Fruit fly (Drosophila melanogaster) whole organism, embryonic: Measurements from ENCODE around the gene CG7231.

Experiments used
- BtbVII ChIP-seq: fragments of 200-800 bp; sonication (Bioruptor generic); optimal IDR thresholded peaks from 3 replicates; lab custom pipeline; 2017; ENCODE audit warnings: missing biosample characterization, mild to moderate bottlenecking, missing genetic modification characterization
- CG10543 ChIP-seq: fragments of 200-800 bp; sonication (Bioruptor generic); optimal IDR thresholded peaks from 3 replicates; lab custom pipeline; 2017; ENCODE audit warnings: missing biosample characterization, mild to moderate bottlenecking, missing genetic modification characterization, moderate library complexity
- CG10979 ChIP-seq: fragments of 200-800 bp; sonication (Bioruptor generic); optimal IDR thresholded peaks from 2 replicates; lab custom pipeline; 2018; ENCODE audit warnings: missing biosample characterization, mild to moderate bottlenecking, missing genetic modification characterization, moderate library complexity
- CG11504 ChIP-seq: fragments of 200-800 bp; sonication (Bioruptor generic); optimal IDR thresholded peaks from 3 replicates; lab custom pipeline; 2019; ENCODE audit warnings: missing biosample characterization, mild to moderate bottlenecking, missing genetic modification characterization, moderate library complexity
- CG12769 ChIP-seq: fragments of 200-800 bp; sonication (Bioruptor generic); optimal IDR thresholded peaks from 2 replicates; lab custom pipeline; 2019; ENCODE audit warnings: missing biosample characterization, mild to moderate bottlenecking, missing genetic modification characterization, moderate library complexity
- CG15269 ChIP-seq: fragments of 200-800 bp; sonication (Bioruptor generic); optimal IDR thresholded peaks from 2 replicates; lab custom pipeline; 2018; ENCODE audit warnings: missing biosample characterization, mild to moderate bottlenecking, missing genetic modification characterization, moderate library complexity
- CG15514 ChIP-seq: fragments of 200-800 bp; sonication (Bioruptor generic); optimal IDR thresholded peaks from 3 replicates; lab custom pipeline; 2017; ENCODE audit warnings: missing biosample characterization, missing genetic modification characterization, mild to moderate bottlenecking, moderate library complexity, missing genetic modification reagents
- CG16779 ChIP-seq: fragments of 200-800 bp; sonication (Bioruptor generic); IDR thresholded peaks from 2 replicates; pipeline ENCODE4 v1.3.6; 2022; ENCODE audit warnings: missing biosample characterization, missing genetic modification characterization
- CG16863 ChIP-seq: fragments of 200-800 bp; sonication (Bioruptor generic); optimal IDR thresholded peaks from 3 replicates; lab custom pipeline; 2016; ENCODE audit warnings: missing biosample characterization, missing genetic modification characterization
- CG1792 ChIP-seq: fragments of 200-800 bp; sonication (Bioruptor generic); optimal IDR thresholded peaks from 2 replicates; lab custom pipeline; 2016; ENCODE audit warnings: missing biosample characterization, missing genetic modification characterization
- CG2129 ChIP-seq: fragments of 200-800 bp; sonication (Bioruptor generic); IDR thresholded peaks from 2 replicates; pipeline ENCODE4 v1.3.6; 2022; ENCODE audit warnings: missing biosample characterization, missing genetic modification characterization; ENCODE audit not compliant: partially characterized antibody
- CG2199 ChIP-seq: fragments of 200-800 bp; sonication (Bioruptor generic); IDR thresholded peaks from 3 replicates; pipeline ENCODE4 v1.3.6; 2022; ENCODE audit warnings: missing biosample characterization, missing genetic modification characterization
- CG3065 ChIP-seq: fragments of 200-800 bp; sonication (Bioruptor generic); optimal IDR thresholded peaks from 2 replicates; lab custom pipeline; 2016; ENCODE audit warnings: missing biosample characterization, missing genetic modification characterization
- CG31365 ChIP-seq: fragments of 200-800 bp; sonication (Bioruptor generic); optimal IDR thresholded peaks from 2 replicates; lab custom pipeline; 2018; ENCODE audit warnings: missing biosample characterization, mild to moderate bottlenecking, missing genetic modification characterization
- CG6272 ChIP-seq: fragments of 200-800 bp; sonication (Bioruptor generic); IDR thresholded peaks from 2 replicates; pipeline ENCODE4 v1.3.6; 2022; ENCODE audit warnings: missing biosample characterization, missing genetic modification characterization
- CG9437 ChIP-seq: fragments of 200-800 bp; sonication (Bioruptor generic); optimal IDR thresholded peaks from 2 replicates; lab custom pipeline; 2018; ENCODE audit warnings: missing biosample characterization, mild to moderate bottlenecking, missing genetic modification characterization
- CG9932 ChIP-seq: fragments of 200-800 bp; sonication (Bioruptor generic); IDR thresholded peaks from 2 replicates; pipeline ENCODE4 v1.3.6; 2022; ENCODE audit warnings: missing biosample characterization, missing genetic modification characterization
- Deaf1 ChIP-seq: fragments of 200-800 bp; optimal IDR thresholded peaks from 3 replicates; lab custom pipeline; 2019; ENCODE audit warnings: missing biosample characterization, mild to moderate bottlenecking, missing genetic modification characterization, moderate library complexity
- H15 ChIP-seq: fragments of 200-800 bp; sonication (Bioruptor generic); IDR thresholded peaks from 3 replicates; pipeline ENCODE4 v1.3.6; 2022; ENCODE audit warnings: missing biosample characterization, missing genetic modification characterization
- H2.0 ChIP-seq: fragments of 200-800 bp; sonication (Bioruptor generic); IDR thresholded peaks from 2 replicates; pipeline ENCODE4 v1.3.6; 2022; ENCODE audit warnings: missing biosample characterization, missing genetic modification characterization
- Hr3 ChIP-seq: fragments of 200-800 bp; sonication (Bioruptor generic); optimal IDR thresholded peaks from 3 replicates; lab custom pipeline; 2016; ENCODE audit warnings: missing biosample characterization, missing genetic modification characterization
- Jarid2 ChIP-seq: fragments of 200-800 bp; sonication (Bioruptor generic); optimal IDR thresholded peaks from 3 replicates; lab custom pipeline; 2017; ENCODE audit warnings: mild to moderate bottlenecking, missing biosample characterization, missing genetic modification reagents, missing genetic modification characterization
- Kr ChIP-seq: fragments of 200-800 bp; sonication (Bioruptor generic); optimal IDR thresholded peaks from 2 replicates; lab custom pipeline; 2017; ENCODE audit warnings: missing biosample characterization, mild to moderate bottlenecking, missing genetic modification characterization
- Med ChIP-seq: fragments of 200-800 bp; sonication (Bioruptor generic); peaks from one replicate; lab custom pipeline; 2016; ENCODE audit warnings: missing biosample characterization, missing genetic modification characterization, mild to moderate bottlenecking, inconsistent platforms, moderate library complexity
- Myb ChIP-seq: fragments of 200-800 bp; sonication (Bioruptor generic); optimal IDR thresholded peaks from 2 replicates; lab custom pipeline; 2016; ENCODE audit warnings: missing biosample characterization, missing genetic modification characterization
- Pdp1 ChIP-seq, 2 experiments: fragments of 200-800 bp; sonication (Bioruptor generic); optimal IDR thresholded peaks; 3 replicates each; lab custom pipeline; 2016; ENCODE audit warnings: missing biosample characterization in 2 of 2, missing genetic modification characterization in 2 of 2, mild to moderate bottlenecking in 1 of 2, moderate library complexity in 1 of 2
- Trl ChIP-seq, 3 experiments: fragments of >200 bp in 2 of 3; fragments of 200-800 bp in 1 of 3; sonication (Bioruptor generic) in 1 of 3; optimal IDR thresholded peaks; 2 replicates in 1 of 3; 3 replicates in 2 of 3; lab custom pipeline; 2016 to 2017; ENCODE audit warnings: missing biosample characterization in 1 of 3, missing genetic modification characterization in 1 of 3
- ab ChIP-seq: fragments of 200-800 bp; sonication (Bioruptor generic); optimal IDR thresholded peaks from 2 replicates; lab custom pipeline; 2016; ENCODE audit warnings: missing biosample characterization, missing genetic modification characterization
- abd-A ChIP-seq: fragments of 200-800 bp; sonication (Bioruptor generic); optimal IDR thresholded peaks from 3 replicates; lab custom pipeline; 2019; ENCODE audit warnings: missing biosample characterization, mild to moderate bottlenecking, missing genetic modification characterization, moderate library complexity
- ap ChIP-seq: fragments of 200-800 bp; sonication (Bioruptor generic); IDR thresholded peaks from 2 replicates; pipeline ENCODE4 v1.3.6; 2022; ENCODE audit warnings: missing biosample characterization, missing genetic modification characterization
- br ChIP-seq: fragments of >200 bp; optimal IDR thresholded peaks from 2 replicates; lab custom pipeline; 2017
- chm ChIP-seq: fragments of 200-800 bp; sonication (Bioruptor generic); IDR thresholded peaks from 2 replicates; pipeline ENCODE4 v1.3.6; 2022; ENCODE audit warnings: missing biosample characterization, missing genetic modification characterization
- ci ChIP-seq: fragments of 200-800 bp; sonication (Bioruptor generic); IDR thresholded peaks from 3 replicates; pipeline ENCODE4 v1.3.6; 2022; ENCODE audit warnings: missing biosample characterization, missing genetic modification characterization
- crc ChIP-seq: fragments of 200-800 bp; sonication (Bioruptor generic); optimal IDR thresholded peaks from 2 replicates; lab custom pipeline; 2016; ENCODE audit warnings: missing biosample characterization, missing genetic modification characterization
- dmrt11E ChIP-seq: fragments of 200-800 bp; sonication (Bioruptor generic); optimal IDR thresholded peaks from 3 replicates; lab custom pipeline; 2018; ENCODE audit warnings: missing biosample characterization, mild to moderate bottlenecking, missing genetic modification characterization, moderate library complexity
- emc ChIP-seq: fragments of 200-800 bp; sonication (Bioruptor generic); optimal IDR thresholded peaks from 2 replicates; lab custom pipeline; 2016; ENCODE audit warnings: missing biosample characterization, missing genetic modification characterization
- gem ChIP-seq: fragments of 200-800 bp; sonication (Bioruptor generic); optimal IDR thresholded peaks from 2 replicates; lab custom pipeline; 2019; ENCODE audit warnings: missing biosample characterization, mild to moderate bottlenecking, missing genetic modification characterization, moderate library complexity
- her ChIP-seq: fragments of 200-800 bp; sonication (Bioruptor generic); optimal IDR thresholded peaks from 2 replicates; lab custom pipeline; 2016; ENCODE audit warnings: missing biosample characterization, missing genetic modification characterization
- klu ChIP-seq: fragments of 200-800 bp; sonication (Bioruptor generic); IDR thresholded peaks from 2 replicates; pipeline ENCODE4 v1.3.6; 2022; ENCODE audit warnings: missing biosample characterization, missing genetic modification characterization
- luna ChIP-seq: fragments of 200-800 bp; sonication (Bioruptor generic); optimal IDR thresholded peaks from 2 replicates; lab custom pipeline; 2016; ENCODE audit warnings: missing biosample characterization, missing genetic modification characterization
- schlank ChIP-seq: fragments of 200-800 bp; sonication (Bioruptor generic); optimal IDR thresholded peaks from 2 replicates; lab custom pipeline; 2018; ENCODE audit warnings: missing biosample characterization, mild to moderate bottlenecking, missing genetic modification characterization
- sd ChIP-seq: fragments of 200-800 bp; sonication (Bioruptor generic); optimal IDR thresholded peaks from 3 replicates; lab custom pipeline; 2018; ENCODE audit warnings: missing biosample characterization, mild to moderate bottlenecking, missing genetic modification characterization, moderate library complexity
- sisA ChIP-seq: fragments of 200-800 bp; sonication (Bioruptor generic); IDR thresholded peaks from 2 replicates; pipeline ENCODE4 v1.3.6; 2022; ENCODE audit warnings: missing biosample characterization, missing genetic modification characterization
- tll ChIP-seq, 2 experiments: fragments of 200-800 bp in 1 of 2; fragments of >200 bp in 1 of 2; sonication (Bioruptor generic) in 1 of 2; optimal IDR thresholded peaks; 2 replicates each; lab custom pipeline; 2017 to 2019; ENCODE audit warnings: missing biosample characterization in 2 of 2, missing genetic modification characterization in 2 of 2, mild to moderate bottlenecking in 1 of 2, moderate library complexity in 1 of 2
- trh ChIP-seq: fragments of 200-800 bp; sonication (Bioruptor generic); optimal IDR thresholded peaks from 2 replicates; lab custom pipeline; 2016; ENCODE audit warnings: missing biosample characterization, missing genetic modification characterization
- vnd ChIP-seq: fragments of 200-800 bp; sonication (Bioruptor generic); IDR thresholded peaks from 3 replicates; pipeline ENCODE4 v1.3.6; 2022; ENCODE audit warnings: missing biosample characterization, missing genetic modification characterization; ENCODE audit not compliant: partially characterized antibody

The CG7231 gene

DNA sequence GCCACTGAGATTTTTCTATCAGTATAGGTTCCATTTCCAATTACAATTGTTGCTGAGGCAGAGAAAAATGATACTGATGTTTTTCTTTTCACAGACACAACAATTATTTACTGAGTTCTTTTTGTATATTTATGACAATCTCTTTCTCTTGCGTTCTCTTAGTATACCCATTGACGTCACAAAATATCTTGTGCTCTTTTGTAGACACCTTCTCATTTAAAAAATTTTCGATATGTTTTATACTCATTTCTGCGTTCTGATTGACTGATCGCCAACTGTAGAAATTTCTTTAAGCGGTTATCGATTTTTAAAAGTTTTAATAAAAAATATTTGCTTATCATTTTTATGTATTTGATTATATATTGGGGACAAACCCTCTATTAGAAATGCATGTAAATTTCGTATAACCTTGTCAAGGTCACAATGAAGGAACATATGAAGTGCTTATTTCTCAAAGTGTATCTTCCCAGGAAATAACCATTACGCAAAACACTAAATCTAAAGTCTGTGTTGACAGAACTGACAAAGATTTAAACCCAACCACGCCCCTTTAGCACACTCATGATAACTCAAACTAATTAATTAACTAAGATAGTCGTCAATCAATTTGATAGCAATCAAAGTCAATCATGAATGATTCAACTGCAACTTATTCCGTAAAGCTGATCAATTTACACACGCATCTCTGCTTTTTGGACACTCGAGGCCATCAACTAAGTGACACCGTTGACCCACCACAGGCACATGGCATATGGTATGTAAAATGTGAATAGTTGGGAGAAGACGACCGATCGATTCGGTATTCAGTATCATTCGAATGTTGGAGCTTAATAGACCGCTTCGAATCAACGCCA, 27.1 kb downstream of the CG7231 start, which contains the start of the genes Glyat and Tg (continued):
- TF ChIP-seq dmrt11E (tag; lab: Kevin White, UChicago): no peak
- TF ChIP-seq CG10979 (tag; lab: Kevin White, UChicago): no peak
- TF ChIP-seq Kr (GFP tag; lab: Kevin White, UChicago): no peak

DNA sequence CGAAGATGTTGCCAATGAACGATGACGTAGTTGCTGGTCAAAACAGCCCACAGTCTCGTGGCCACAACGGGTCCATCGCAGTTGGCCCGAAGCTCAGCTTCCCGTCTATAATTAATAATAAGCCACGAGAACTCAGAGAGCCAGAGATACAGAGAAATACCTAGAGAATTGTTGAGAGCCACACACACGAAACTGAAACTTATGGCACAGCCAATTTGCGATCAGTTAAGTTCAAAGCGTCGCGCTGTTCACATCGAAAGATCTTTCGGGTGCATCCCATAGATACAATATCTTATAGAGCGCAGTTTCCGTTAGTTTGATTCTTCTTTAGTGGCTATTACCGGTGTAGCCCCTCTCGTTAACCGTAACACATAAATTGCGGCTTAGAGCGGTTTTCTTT, 28.8 kb downstream of the CG7231 start:
- TF ChIP-seq luna (GFP tag; lab: Kevin White, UChicago) (no peak), trh (GFP tag; lab: Kevin White, UChicago) (no peak), H15 (GFP tag; lab: Robert Waterston, UW) (no peak), H2.0 (GFP tag; lab: Robert Waterston, UW) (no peak), her (GFP tag; lab: Kevin White, UChicago) (no peak), CG15269 (tag; lab: Kevin White, UChicago) (peak; percentile 30), CG2129 (no peak), Pdp1 (GFP tag; optimal IDR thresholded peaks at IDR 0.05; lab: Kevin White, UChicago) (peak in 1 of 2 experiments; percentile 8), emc (no peak), CG12769 (tag; lab: Kevin White, UChicago) (peak; percentile 1), sd (peak; percentile 81), BtbVII (peak; percentile 41), CG9437 (GFP tag; lab: Kevin White, UChicago) (no peak), CG3065 (GFP tag; lab: Kevin White, UChicago) (no peak), CG2199 (GFP tag; lab: Robert Waterston, UW) (0 out of 3 replicates have a peak, but pooled peaks have one; percentile 61), tll (GFP tag; optimal IDR thresholded peaks at IDR 0.05; lab: Kevin White, UChicago) (no peak), CG31365 (no peak), klu (GFP tag; lab: Robert Waterston, UW) (no peak), CG6272 (GFP tag; lab: Robert Waterston, UW) (no peak), CG11504 (tag; lab: Kevin White, UChicago) (peak; percentile 12), chm (GFP tag; lab: Robert Waterston, UW) (0 out of 2 replicates have a peak, but pooled peaks have one; percentile 31), schlank (no peak), CG16779 (GFP tag; lab: Robert Waterston, UW) (no peak), Med (GFP tag; lab: Kevin White, UChicago) (peak; percentile 70), vnd (GFP tag; lab: Robert Waterston, UW) (no peak), CG10979 (tag; lab: Kevin White, UChicago) (no peak), sisA (GFP tag; lab: Robert Waterston, UW) (no peak), ci (GFP tag; lab: Robert Waterston, UW) (peak; percentile 38; the same call in 1 of the 3 replicates), ap (GFP tag; lab: Robert Waterston, UW) (no peak), Trl (optimal IDR thresholded peaks at IDR 0.05; lab: Kevin White, UChicago) (peak; percentile 4 to 58), Trl (GFP tag; optimal IDR thresholded peaks at IDR 0.05; lab: Kevin White, UChicago) (no peak), abd-A (peak; percentile 27), Myb (GFP tag; lab: Kevin White, UChicago) (no peak), Jarid2 (GFP tag; lab: Kevin White, UChicago) (peak; percentile 59), br (lab: Kevin White, UChicago) (no peak), CG15514 (GFP tag; lab: Kevin White, UChicago) (peak; percentile 9), CG16863 (GFP tag; lab: Kevin White, UChicago) (no peak), CG10543 (peak; percentile 40), Hr3 (GFP tag; lab: Kevin White, UChicago) (no peak), crc (GFP tag; lab: Kevin White, UChicago) (no peak), CG1792 (no peak), gem (tag; lab: Kevin White, UChicago) (no peak), Deaf1 (tag; lab: Kevin White, UChicago) (peak; percentile 39), ab (GFP tag; lab: Kevin White, UChicago) (no peak), CG9932 (GFP tag; lab: Robert Waterston, UW) (peak; percentile 21; the same call in 1 of the 2 replicates)
